Fruit fly (Drosophila melanogaster): ENCODE data around the gene Cpr67Fa2.
A peak's percentile ranks its signal among the peaks of the same experiment; 100 is the strongest.

dm6 chr3L:10856534-10857030 lies 34.9 kb upstream of the Cpr67Fa2 start:
- peak in 1 of 2 experiments; percentile 43 for TF ChIP-seq EcR (GFP tag; optimal IDR thresholded peaks at IDR 0.05)
- peak; percentile 86 for TF ChIP-seq Dll (optimal IDR thresholded peaks at IDR 0.05)
